Worm (Caenorhabditis elegans): ENCODE data around the gene srab-2.

ce11 chrV:5097035-5097434 lies 7.8 kb downstream of the srab-2 start, which contains the start of gene C04F5.2:
- no peak for TF ChIP-seq hmbx-1 (tag; optimal IDR thresholded peaks at IDR 0.05)
- no peak for TF ChIP-seq pes-1 (GFP tag; IDR thresholded peaks at IDR 0.05)
- no peak for TF ChIP-seq hmg-4 (GFP tag; optimal IDR thresholded peaks at IDR 0.05)
- TF ChIP-seq F13C5.2 (tag; optimal IDR thresholded peaks at IDR 0.05), result no peak
- no peak for TF ChIP-seq ama-1 (optimal IDR thresholded peaks at IDR 0.05)

Data from whole organism, early embryonic.